Fruit fly (Drosophila melanogaster): ENCODE data around the gene CG14054.

The CG14054 gene

dm6 chrX:2080367-2080927 is 14.3 kb upstream of the CG14054 start, which contains the start of the genes CG16903 and Unc-76:
Gene CG16903, minus strand, starts transcription at chrX:2080405.
Gene Unc-76, plus strand, starts transcription at chrX:2080610.
- peak; percentile 88 for TF ChIP-seq CG17801 (GFP tag; optimal IDR thresholded peaks at IDR 0.05; ENCODE audit: partially characterized antibody)

DNA sequence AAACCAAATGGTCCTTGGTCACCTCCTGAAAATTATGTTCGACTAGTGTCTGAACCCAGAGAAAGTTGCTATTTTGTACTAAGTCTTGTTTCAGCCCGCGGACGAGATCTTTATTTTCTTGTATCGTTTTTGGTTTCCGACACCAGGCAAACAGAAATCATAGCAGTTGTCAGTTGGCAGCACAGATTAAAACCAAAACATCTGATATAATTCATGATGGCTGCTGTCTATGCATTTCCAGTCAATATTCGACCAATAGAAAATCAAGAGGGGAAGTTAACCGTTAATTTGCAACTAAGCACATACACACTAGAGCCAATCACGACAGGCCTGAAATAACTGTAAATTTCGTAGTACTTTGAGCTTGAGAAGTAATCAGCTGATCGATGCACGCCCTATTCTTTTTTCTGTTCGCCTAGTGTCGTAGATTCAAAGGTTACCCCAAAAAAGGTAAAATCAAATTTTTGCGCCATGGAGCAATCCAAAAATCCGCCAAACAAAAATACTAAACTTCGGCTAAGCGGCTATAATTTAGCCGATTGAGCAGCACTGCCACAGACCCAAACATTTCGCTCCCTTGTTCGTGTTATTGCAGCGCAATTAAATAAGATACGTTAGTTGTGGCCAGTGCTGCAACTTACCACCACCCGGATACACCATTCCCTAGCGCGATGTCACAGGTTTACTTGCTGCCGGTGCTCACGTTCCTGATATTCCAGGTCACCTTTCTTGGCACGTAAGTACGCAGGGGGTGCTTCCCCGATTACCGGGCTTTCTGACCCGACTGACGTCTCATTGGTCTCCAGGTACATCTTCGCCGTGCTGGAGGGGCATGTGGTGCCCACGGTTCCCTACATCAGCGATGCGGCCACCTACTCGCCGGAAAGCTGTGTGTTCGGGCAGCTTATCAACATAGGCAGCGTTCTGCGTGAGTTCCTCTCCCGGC is 10.5 kb upstream of the CG14054 start, which contains the start of gene CG4025:
Gene CG4025 (plus strand): TSS at position 555 of the 946 bp plus-strand sequence.
- no peak for TF ChIP-seq CG17801 (GFP tag; optimal IDR thresholded peaks at IDR 0.05; ENCODE audit: partially characterized antibody)

- TF ChIP-seq CG17801 (GFP tag; optimal IDR thresholded peaks at IDR 0.05; ENCODE audit: partially characterized antibody): peak; percentile 77
These were observed 9.8 kb upstream of the CG14054 start, which contains the start of gene CG4045 for dm6 chrX:2075846-2076377. Gene CG4045, minus strand, starts transcription at chrX:2075900.

DNA sequence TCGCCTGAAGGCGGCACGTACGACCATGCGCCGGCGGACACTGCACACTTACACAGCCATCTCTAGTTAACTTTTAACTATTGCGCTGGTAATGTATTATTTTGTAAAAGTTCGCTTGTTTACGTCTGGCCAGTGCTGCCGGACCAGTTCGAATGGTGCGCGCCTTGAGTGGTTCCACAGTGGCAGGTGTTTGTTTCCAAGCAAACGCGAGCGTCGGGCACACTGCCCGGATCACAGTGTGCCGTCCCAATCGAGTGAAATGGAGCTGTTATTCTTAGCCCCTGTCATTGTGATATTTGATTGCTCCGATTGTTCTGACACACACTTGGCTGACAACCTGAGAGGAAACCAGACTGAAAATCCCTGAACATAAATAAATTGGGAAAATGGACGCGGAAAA is 7.2 kb upstream of the CG14054 start, which contains the start of gene CG4199:
Gene CG4199 (minus strand): TSS at position 159 of the 400 bp plus-strand sequence.
- TF ChIP-seq CG17801 (GFP tag; optimal IDR thresholded peaks at IDR 0.05; ENCODE audit: partially characterized antibody): peak; percentile 55

DNA sequence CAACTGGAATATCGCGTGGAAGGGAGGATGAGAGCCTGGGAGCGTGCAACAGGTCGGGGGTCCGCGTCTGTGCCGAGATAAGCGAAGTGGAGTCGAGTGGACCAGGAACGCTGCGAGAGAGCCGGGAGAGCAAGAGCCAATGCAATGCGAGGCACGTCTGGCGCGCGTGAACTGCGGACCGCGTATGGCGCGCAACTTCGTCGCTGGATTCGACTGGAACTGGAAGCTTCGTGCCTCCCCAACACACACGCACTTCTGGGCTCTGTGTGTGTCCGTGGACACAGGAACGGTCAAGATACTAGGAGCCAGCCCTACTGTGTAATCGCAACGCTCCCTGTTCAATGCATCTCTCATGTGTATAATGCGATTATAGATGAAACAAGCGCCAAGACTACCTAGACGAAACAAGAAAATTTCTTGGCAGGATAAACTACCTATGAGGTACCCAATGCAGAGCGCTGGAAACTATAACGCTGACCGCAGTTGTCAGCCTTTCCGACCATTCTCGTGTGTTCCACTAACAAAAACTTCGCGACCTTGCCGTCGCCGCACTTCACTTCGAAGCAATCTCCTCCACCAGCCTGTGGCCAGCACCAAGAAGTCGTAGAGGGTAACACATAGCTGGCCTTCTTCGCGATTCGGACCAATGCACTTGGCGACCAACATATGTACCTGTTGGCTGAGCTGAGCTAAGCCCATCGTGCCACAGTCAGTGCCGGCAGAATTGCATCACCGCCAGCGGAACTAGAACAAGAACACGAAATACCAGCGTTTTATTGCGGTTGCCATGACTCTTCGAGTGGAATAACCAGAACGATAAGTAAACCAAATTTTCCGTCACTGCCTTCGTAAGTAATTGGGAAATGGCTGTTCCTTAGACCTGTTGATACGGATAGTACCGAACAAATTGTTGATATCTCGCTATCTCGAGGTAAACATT is 6.0 kb upstream of the CG14054 start, which contains the start of gene Rtca:
Gene Rtca (plus strand): TSS at position 536 of the 940 bp plus-strand sequence.
- no peak for TF ChIP-seq CG17801 (GFP tag; optimal IDR thresholded peaks at IDR 0.05; ENCODE audit: partially characterized antibody)

DNA sequence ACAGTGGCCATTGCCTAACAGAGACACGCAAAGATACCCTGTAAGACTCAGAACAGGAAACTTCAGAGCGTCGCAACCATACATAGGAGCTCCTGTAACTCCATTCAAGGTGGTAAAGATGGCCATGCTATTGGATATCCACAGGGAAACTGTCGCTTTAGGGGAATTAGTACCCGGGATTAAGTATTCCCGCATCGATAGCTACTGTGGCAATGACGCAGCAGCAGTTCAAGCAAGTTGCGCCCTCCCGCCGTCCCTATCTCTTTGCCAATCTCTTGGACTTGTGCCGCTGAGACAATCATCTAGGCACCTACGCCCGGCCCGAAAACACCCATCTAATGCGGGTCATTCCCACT is 4.5 kb upstream of the CG14054 start:
- peak; percentile 72 for TF ChIP-seq CG17801 (GFP tag; optimal IDR thresholded peaks at IDR 0.05; ENCODE audit: partially characterized antibody)

dm6 chrX:2069787-2070707 is 3.9 kb upstream of the CG14054 start:
- peak; percentile 22 for TF ChIP-seq CG17801 (GFP tag; optimal IDR thresholded peaks at IDR 0.05; ENCODE audit: partially characterized antibody)

- no peak for TF ChIP-seq CG17801 (GFP tag; optimal IDR thresholded peaks at IDR 0.05; ENCODE audit: partially characterized antibody)
These were observed 2.1 kb upstream of the CG14054 start, which contains the start of gene CG4194 for dm6 chrX:2068292-2068691. Gene CG4194, plus strand, starts transcription at chrX:2068592.

dm6 chrX:2065073-2065472 is 1.1 kb downstream of the CG14054 start, which contains the start of gene CG4281:
Gene CG4281, minus strand, starts transcription at chrX:2065142.
- TF ChIP-seq CG17801 (GFP tag; optimal IDR thresholded peaks at IDR 0.05; ENCODE audit: partially characterized antibody): peak; percentile 59

DNA sequence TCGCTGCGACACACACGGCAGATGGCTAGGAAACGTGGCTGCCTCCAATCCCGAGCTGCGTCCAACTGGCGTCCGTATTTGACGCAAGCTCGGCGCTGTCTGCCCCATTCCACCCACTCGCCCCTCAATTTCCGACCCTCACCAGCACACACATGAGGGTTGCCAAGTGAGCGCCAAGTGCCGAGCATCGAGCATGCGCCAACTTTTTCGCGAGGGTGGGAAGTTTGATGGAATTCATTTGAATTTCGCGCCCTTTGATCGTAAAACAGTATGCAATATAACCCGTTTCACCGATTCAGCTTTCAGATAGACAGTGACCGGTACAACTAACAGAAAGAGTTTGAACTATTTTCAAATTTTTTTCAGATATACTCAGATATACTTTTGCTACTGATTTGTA is 4.3 kb downstream of the CG14054 start, which contains the start of gene Sik2:
Gene Sik2 (minus strand): TSS at position 67 of the 400 bp plus-strand sequence.
- no peak for TF ChIP-seq CG17801 (GFP tag; optimal IDR thresholded peaks at IDR 0.05; ENCODE audit: partially characterized antibody)

DNA sequence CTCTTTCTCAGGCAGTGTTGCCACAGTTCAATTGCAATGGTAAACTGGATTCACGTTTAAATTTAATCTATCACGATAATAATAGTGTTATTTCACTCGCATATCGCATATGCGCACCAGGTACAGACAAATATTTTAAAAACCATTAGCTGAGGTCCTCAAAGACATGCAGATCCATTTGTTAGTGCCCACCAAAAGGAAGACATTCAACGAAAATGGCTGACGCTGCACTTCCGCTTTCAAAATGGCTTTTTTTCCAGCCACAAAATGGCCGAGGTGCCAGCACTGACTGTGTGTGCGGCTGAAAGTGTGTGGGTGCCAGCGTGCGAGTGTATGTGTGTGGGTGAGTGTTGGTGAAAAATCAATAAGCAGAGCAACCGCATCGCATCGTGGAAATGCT is 5.0 kb downstream of the CG14054 start:
- no peak for TF ChIP-seq CG17801 (GFP tag; optimal IDR thresholded peaks at IDR 0.05; ENCODE audit: partially characterized antibody)

dm6 chrX:2050070-2050899 is 15.9 kb downstream of the CG14054 start, which contains the start of gene moody:
Gene moody, minus strand, starts transcription at chrX:2050120.
- TF ChIP-seq CG17801 (GFP tag; optimal IDR thresholded peaks at IDR 0.05; ENCODE audit: partially characterized antibody): peak; percentile 98

Measured in ovary, adult (tissue).